Worm (Caenorhabditis elegans) whole organism, young adult: ENCODE measurements around the gene frh-1.

Experiments used
- B0019.2 ChIP-seq: fragments of 200-800 bp; sonication (Bioruptor generic); conservative IDR thresholded peaks from 2 replicates; pipeline ENCODE4 v1.3.6; 2022; ENCODE audit warnings: missing genetic modification reagents, missing genetic modification characterization, missing compliant biosample characterization
- B0035.1 ChIP-seq: sonication (generic microtip); optimal IDR thresholded peaks from 2 replicates; lab custom pipeline; 2016; ENCODE audit warnings: missing genetic modification characterization, mild to moderate bottlenecking, missing compliant biosample characterization, missing genotype, missing genetic modification reagents
- B0336.3 ChIP-seq: fragments of 200-800 bp; sonication (Bioruptor generic); IDR thresholded peaks from 2 replicates; pipeline ENCODE4 v1.3.6; 2022; ENCODE audit warnings: missing genetic modification characterization, missing compliant biosample characterization
- C06A6.2 ChIP-seq: fragments of 200-800 bp; sonication (Bioruptor generic); conservative IDR thresholded peaks from 2 replicates; pipeline ENCODE4 v1.3.6; 2022; ENCODE audit warnings: missing genetic modification characterization, missing compliant biosample characterization
- D2030.7 ChIP-seq: fragments of 200-800 bp; sonication (Bioruptor generic); IDR thresholded peaks from 2 replicates; pipeline ENCODE4 v1.3.6; 2022; ENCODE audit warnings: missing genetic modification reagents, missing genetic modification characterization, missing compliant biosample characterization
- F22D6.2 ChIP-seq: sonication (generic microtip); optimal IDR thresholded peaks from 2 replicates; lab custom pipeline; 2016; ENCODE audit warnings: mild to moderate bottlenecking, missing genetic modification characterization, missing compliant biosample characterization
- F52B5.7 ChIP-seq: sonication (generic microtip); optimal IDR thresholded peaks from 2 replicates; lab custom pipeline; 2016; ENCODE audit warnings: mild to moderate bottlenecking, missing genetic modification characterization, missing compliant biosample characterization
- F57C9.4 ChIP-seq: sonication (generic microtip); optimal IDR thresholded peaks from 2 replicates; lab custom pipeline; 2017; ENCODE audit warnings: mild to moderate bottlenecking, missing genetic modification characterization, missing compliant biosample characterization
- K12H6.12 ChIP-seq: fragments of 200-800 bp; sonication (Bioruptor generic); optimal IDR thresholded peaks from 2 replicates; lab custom pipeline; 2018; ENCODE audit warnings: mild to moderate bottlenecking, missing genetic modification characterization, missing compliant biosample characterization
- T26A5.8 ChIP-seq: sonication (generic microtip); optimal IDR thresholded peaks from 2 replicates; lab custom pipeline; 2016; ENCODE audit warnings: missing genetic modification characterization, missing compliant biosample characterization
- Y53F4B.3 ChIP-seq: fragments of 200-800 bp; sonication (Bioruptor generic); IDR thresholded peaks from 2 replicates; pipeline ENCODE4 v1.3.6; 2022; ENCODE audit warnings: missing genetic modification reagents, missing genetic modification characterization, missing compliant biosample characterization
- Y53G8AR.9 ChIP-seq: fragments of 200-800 bp; sonication (Bioruptor generic); conservative IDR thresholded peaks from 2 replicates; pipeline ENCODE4 v1.3.6; 2022; ENCODE audit warnings: missing genetic modification reagents, missing genetic modification characterization, missing compliant biosample characterization
- Y67H2A.10 ChIP-seq: fragments of 200-800 bp; sonication (Bioruptor generic); conservative IDR thresholded peaks from 2 replicates; pipeline ENCODE4 v1.3.6; 2022; ENCODE audit warnings: missing genetic modification reagents, missing genetic modification characterization, missing compliant biosample characterization
- atf-7 ChIP-seq: sonication (generic microtip); optimal IDR thresholded peaks from 2 replicates; lab custom pipeline; 2017; ENCODE audit warnings: mild to moderate bottlenecking, missing genetic modification characterization, missing compliant biosample characterization
- attf-6 ChIP-seq: fragments of 200-800 bp; sonication (Bioruptor generic); IDR thresholded peaks from 2 replicates; pipeline ENCODE4 v1.3.6; 2022; ENCODE audit warnings: missing genetic modification reagents, missing genetic modification characterization, missing compliant biosample characterization
- bed-1 ChIP-seq: fragments of 200-800 bp; sonication (Bioruptor generic); IDR thresholded peaks from 2 replicates; pipeline ENCODE4 v1.3.6; 2022; ENCODE audit warnings: missing genetic modification reagents, missing genetic modification characterization, missing compliant biosample characterization
- cebp-2 ChIP-seq: fragments of 200-800 bp; sonication (Bioruptor generic); IDR thresholded peaks from 2 replicates; pipeline ENCODE4 v1.3.6; 2022; ENCODE audit warnings: missing genetic modification characterization, missing compliant biosample characterization
- ceh-79 ChIP-seq: sonication (generic microtip); optimal IDR thresholded peaks from 2 replicates; lab custom pipeline; 2017; ENCODE audit warnings: mild to moderate bottlenecking, missing genetic modification characterization, missing compliant biosample characterization
- chd-7 ChIP-seq: sonication (generic microtip); optimal IDR thresholded peaks from 2 replicates; lab custom pipeline; 2016; ENCODE audit warnings: mild to moderate bottlenecking, missing genetic modification characterization, moderate library complexity, missing compliant biosample characterization
- dpff-1 ChIP-seq: sonication (generic microtip); optimal IDR thresholded peaks from 2 replicates; lab custom pipeline; 2017; ENCODE audit warnings: mild to moderate bottlenecking, missing genetic modification characterization, missing compliant biosample characterization
- egl-18 ChIP-seq: fragments of 200-800 bp; sonication (Bioruptor generic); IDR thresholded peaks from 2 replicates; pipeline ENCODE4 v1.3.6; 2022; ENCODE audit warnings: missing genetic modification reagents, missing genetic modification characterization, missing compliant biosample characterization
- egrh-3 ChIP-seq: fragments of 200-800 bp; sonication (Bioruptor generic); IDR thresholded peaks from 2 replicates; pipeline ENCODE4 v1.3.6; 2022; ENCODE audit warnings: missing genetic modification reagents, missing genetic modification characterization, missing compliant biosample characterization
- ekl-4 ChIP-seq: fragments of 200-800 bp; sonication (Bioruptor generic); IDR thresholded peaks from 2 replicates; pipeline ENCODE4 v1.3.6; 2022; ENCODE audit warnings: missing genetic modification reagents, missing genetic modification characterization, missing compliant biosample characterization
- fkh-3 ChIP-seq: sonication (generic microtip); optimal IDR thresholded peaks from 2 replicates; lab custom pipeline; 2016; ENCODE audit warnings: mild to moderate bottlenecking, missing genetic modification characterization, missing compliant biosample characterization
- gei-17 ChIP-seq: fragments of 200-800 bp; sonication (Bioruptor generic); optimal IDR thresholded peaks from 2 replicates; lab custom pipeline; 2018; ENCODE audit warnings: mild to moderate bottlenecking, missing genetic modification characterization, missing compliant biosample characterization
- him-1 ChIP-seq: sonication (generic microtip); optimal IDR thresholded peaks from 2 replicates; lab custom pipeline; 2016; ENCODE audit warnings: missing genotype, missing genetic modification reagents, missing genetic modification characterization, missing compliant biosample characterization
- hlh-12 ChIP-seq: sonication (generic microtip); optimal IDR thresholded peaks from 2 replicates; lab custom pipeline; 2016; ENCODE audit warnings: missing genetic modification characterization, missing compliant biosample characterization
- hlh-26 ChIP-seq: fragments of 200-800 bp; sonication (Bioruptor generic); conservative IDR thresholded peaks from 2 replicates; pipeline ENCODE4 v1.3.6; 2022; ENCODE audit warnings: missing genetic modification reagents, missing genetic modification characterization, missing compliant biosample characterization
- hrde-1 ChIP-seq: sonication (generic microtip); optimal IDR thresholded peaks from 2 replicates; lab custom pipeline; 2016; ENCODE audit warnings: missing genetic modification characterization, mild to moderate bottlenecking, missing compliant biosample characterization, moderate library complexity, missing genotype, missing genetic modification reagents, borderline replicate concordance
- lin-26 ChIP-seq: fragments of 200-800 bp; sonication (Bioruptor generic); IDR thresholded peaks from 2 replicates; pipeline ENCODE4 v1.3.6; 2022; ENCODE audit warnings: missing genetic modification reagents, missing genetic modification characterization, missing compliant biosample characterization
- lin-35 ChIP-seq, 3 experiments: fragments of 150-350 bp in 2 of 3; sonication (generic microtip) in 1 of 3; optimal IDR thresholded peaks; 2 replicates each; lab custom pipeline; 2014 to 2018; ENCODE audit warnings: missing biosample characterization in 3 of 3, missing genetic modification characterization in 3 of 3, missing genetic modification reagents in 3 of 3
- madf-10 ChIP-seq: sonication (generic microtip); optimal IDR thresholded peaks from 2 replicates; lab custom pipeline; 2016; ENCODE audit warnings: mild to moderate bottlenecking, missing genetic modification characterization, missing compliant biosample characterization
- madf-3 ChIP-seq: fragments of 200-800 bp; sonication (Bioruptor generic); IDR thresholded peaks from 2 replicates; pipeline ENCODE4 v1.3.6; 2022; ENCODE audit warnings: missing genetic modification reagents, missing genetic modification characterization, missing compliant biosample characterization
- mes-4 ChIP-seq: sonication (generic microtip); optimal IDR thresholded peaks from 2 replicates; lab custom pipeline; 2016; ENCODE audit warnings: missing genotype, missing genetic modification characterization, missing compliant biosample characterization
- nfya-2 ChIP-seq: fragments of 200-800 bp; sonication (Bioruptor generic); IDR thresholded peaks from 2 replicates; pipeline ENCODE4 v1.3.6; 2022; ENCODE audit warnings: missing genetic modification reagents, missing genetic modification characterization, missing compliant biosample characterization
- nfyb-1 ChIP-seq: fragments of 200-800 bp; sonication (Bioruptor generic); IDR thresholded peaks from 2 replicates; pipeline ENCODE4 v1.3.6; 2022; ENCODE audit warnings: missing genetic modification reagents, missing genetic modification characterization, missing compliant biosample characterization
- nhr-27 ChIP-seq: fragments of 200-800 bp; sonication (Bioruptor generic); optimal IDR thresholded peaks from 2 replicates; lab custom pipeline; 2018; ENCODE audit warnings: mild to moderate bottlenecking, missing genetic modification characterization, moderate library complexity, missing compliant biosample characterization
- nhr-80 ChIP-seq: sonication (generic microtip); optimal IDR thresholded peaks from 2 replicates; lab custom pipeline; 2016; ENCODE audit warnings: missing genetic modification characterization, missing compliant biosample characterization
- pbrm-1 ChIP-seq: fragments of 200-800 bp; sonication (Bioruptor generic); IDR thresholded peaks from 2 replicates; pipeline ENCODE4 v1.3.6; 2022; ENCODE audit warnings: missing genetic modification reagents, missing genetic modification characterization, missing compliant biosample characterization
- rec-8 ChIP-seq, 2 experiments: sonication (generic microtip); optimal IDR thresholded peaks; 2 replicates each; lab custom pipeline; 2016; ENCODE audit warnings: mild to moderate bottlenecking in 2 of 2, missing genetic modification characterization in 2 of 2, missing genetic modification reagents in 2 of 2, missing genotype in 2 of 2, missing biosample characterization in 1 of 2, missing compliant biosample characterization in 1 of 2, moderate library complexity in 1 of 2
- snpc-1.3 ChIP-seq: sonication (generic microtip); optimal IDR thresholded peaks from 2 replicates; lab custom pipeline; 2017; ENCODE audit warnings: missing genetic modification characterization, mild to moderate bottlenecking, missing compliant biosample characterization, antibody characterized with exemption, moderate library complexity, missing genotype, missing genetic modification reagents; ENCODE audit not compliant: insufficient read depth
- tlf-1 ChIP-seq: fragments of 200-800 bp; sonication (Bioruptor generic); optimal IDR thresholded peaks from 2 replicates; lab custom pipeline; 2018; ENCODE audit warnings: mild to moderate bottlenecking, missing genetic modification characterization, missing compliant biosample characterization
- zfh-2 ChIP-seq: fragments of 200-800 bp; sonication (Bioruptor generic); conservative IDR thresholded peaks from 2 replicates; pipeline ENCODE4 v1.3.6; 2022; ENCODE audit warnings: missing genetic modification reagents, missing genetic modification characterization, missing compliant biosample characterization
- ztf-22 ChIP-seq: fragments of 200-800 bp; sonication (Bioruptor generic); optimal IDR thresholded peaks from 2 replicates; lab custom pipeline; 2018; ENCODE audit warnings: mild to moderate bottlenecking, missing genetic modification characterization, moderate library complexity, missing compliant biosample characterization
- ztf-3 ChIP-seq: fragments of 200-800 bp; sonication (Bioruptor generic); optimal IDR thresholded peaks from 2 replicates; lab custom pipeline; 2018; ENCODE audit warnings: mild to moderate bottlenecking, missing genetic modification characterization, missing compliant biosample characterization

The frh-1 gene

ce11 chrII:5950657-5951056, 33.4 kb downstream of the frh-1 start:
- TF ChIP-seq zfh-2 (GFP tag; lab: Robert Waterston, UW) (peak; percentile 50; the same call in 1 of the 2 replicates), ztf-22 (GFP tag; lab: Kevin White, UChicago) (no peak)

DNA sequence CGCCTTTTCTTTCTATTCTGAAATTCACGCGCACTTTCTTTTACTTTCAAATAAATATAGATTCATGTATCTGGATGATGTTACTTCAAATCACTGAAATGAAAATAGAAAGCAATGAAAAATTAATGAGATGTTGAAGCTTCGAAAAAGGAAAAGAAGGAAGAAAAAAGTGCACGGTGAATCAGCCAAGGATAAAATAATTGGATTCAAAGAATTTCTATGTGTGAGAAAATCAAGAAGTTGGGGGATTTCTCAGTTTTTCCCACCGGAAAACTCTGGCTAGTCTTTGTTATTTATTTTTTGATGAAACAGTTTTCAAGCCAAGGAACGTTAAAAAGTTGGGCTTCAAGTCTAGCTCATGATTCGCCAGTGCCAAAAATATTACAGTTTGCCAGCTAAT, 34.5 kb downstream of the frh-1 start:
- no peak for TF ChIP-seq fkh-3 (tag; lab: Kevin White, UChicago)
- TF ChIP-seq madf-3 (GFP tag; lab: Robert Waterston, UW): no peak
- TF ChIP-seq madf-10 (tag; lab: Kevin White, UChicago): no peak
- no peak for TF ChIP-seq lin-26 (GFP tag; lab: Robert Waterston, UW)
- no peak for TF ChIP-seq cebp-2 (GFP tag; lab: Robert Waterston, UW)
- no peak for TF ChIP-seq hrde-1 (tag; lab: Kevin White, UChicago)
- no peak for TF ChIP-seq nhr-27 (tag; lab: Kevin White, UChicago)
- TF ChIP-seq F52B5.7 (tag; lab: Kevin White, UChicago): no peak
- no peak for TF ChIP-seq F57C9.4 (tag; lab: Kevin White, UChicago)
- TF ChIP-seq ceh-79 (tag; lab: Kevin White, UChicago): no peak
- no peak for TF ChIP-seq Y53F4B.3 (GFP tag; lab: Robert Waterston, UW)
- no peak for TF ChIP-seq B0019.2 (GFP tag; lab: Robert Waterston, UW)
- no peak for TF ChIP-seq attf-6 (GFP tag; lab: Robert Waterston, UW)
- TF ChIP-seq egl-18 (GFP tag; lab: Robert Waterston, UW): no peak
- no peak for TF ChIP-seq dpff-1 (tag; lab: Kevin White, UChicago)
- TF ChIP-seq F22D6.2 (tag; lab: Kevin White, UChicago): no peak
- TF ChIP-seq ztf-3 (GFP tag; lab: Kevin White, UChicago): no peak
- no peak for TF ChIP-seq T26A5.8 (tag; lab: Kevin White, UChicago)
- no peak for TF ChIP-seq mes-4 (tag; lab: Kevin White, UChicago)

- TF ChIP-seq ztf-3 (GFP tag; lab: Kevin White, UChicago) (no peak), ceh-79 (tag; lab: Kevin White, UChicago) (no peak), pbrm-1 (no peak), lin-35 (GFP tag; optimal IDR thresholded peaks at IDR 0.05; lab: Kevin White, UChicago) (no peak), bed-1 (GFP tag; lab: Robert Waterston, UW) (no peak), ekl-4 (no peak), nfya-2 (GFP tag; lab: Robert Waterston, UW) (no peak), B0336.3 (GFP tag; lab: Robert Waterston, UW) (no peak), Y53G8AR.9 (no peak), egrh-3 (GFP tag; lab: Robert Waterston, UW) (no peak), Y67H2A.10 (GFP tag; lab: Robert Waterston, UW) (no peak), B0035.1 (tag; lab: Kevin White, UChicago) (no peak), hlh-12 (tag; lab: Kevin White, UChicago) (no peak)
Measured at ce11 chrII:5952214-5952613, 35.0 kb downstream of the frh-1 start.

ce11 chrII:5955638-5956167, 38.5 kb downstream of the frh-1 start:
- TF ChIP-seq nfyb-1 (no peak), tlf-1 (GFP tag; lab: Kevin White, UChicago) (no peak), D2030.7 (GFP tag; lab: Robert Waterston, UW) (no peak), chd-7 (tag; lab: Kevin White, UChicago) (no peak), K12H6.12 (tag; lab: Kevin White, UChicago) (no peak), rec-8 (tag; optimal IDR thresholded peaks at IDR 0.05; lab: Kevin White, UChicago) (no peak), C06A6.2 (GFP tag; lab: Robert Waterston, UW) (no peak), gei-17 (GFP tag; lab: Kevin White, UChicago) (no peak), atf-7 (no peak), Y53F4B.3 (GFP tag; lab: Robert Waterston, UW) (no peak), ztf-22 (GFP tag; lab: Kevin White, UChicago) (no peak), zfh-2 (GFP tag; lab: Robert Waterston, UW) (no peak), nhr-80 (tag; lab: Kevin White, UChicago) (no peak), him-1 (tag; lab: Kevin White, UChicago) (no peak), snpc-1.3 (tag; lab: Kevin White, UChicago) (no peak), hlh-26 (no peak)
